Worm (Caenorhabditis elegans) whole organism, L4 larva: ENCODE results near the gene clec-168.
A peak's percentile ranks its signal among the peaks of the same experiment; 100 is the strongest.

Experiments
- D1046.2 ChIP-seq: fragments of 200-800 bp; sonication (Bioruptor generic); IDR thresholded peaks from 2 replicates; pipeline ENCODE4 v1.3.6; 2022; ENCODE audit warnings: missing genetic modification characterization, missing compliant biosample characterization
- F37D6.2 ChIP-seq: sonication (generic microtip); optimal IDR thresholded peaks from 2 replicates; lab custom pipeline; 2016; ENCODE audit warnings: mild to moderate bottlenecking, missing genetic modification characterization, missing compliant biosample characterization
- F44E2.7 ChIP-seq: fragments of 200-800 bp; sonication (Bioruptor generic); IDR thresholded peaks from 2 replicates; pipeline ENCODE4 v2.1.2; 2022; ENCODE audit warnings: missing genetic modification characterization, missing compliant biosample characterization
- R02D3.7 ChIP-seq: fragments of 150-350 bp; sonication (generic microtip); optimal IDR thresholded peaks from 3 replicates; lab custom pipeline; 2014; ENCODE audit warnings: missing biosample characterization, missing genetic modification characterization
- T20F7.1 ChIP-seq: fragments of 200-800 bp; sonication (Bioruptor generic); optimal IDR thresholded peaks from 2 replicates; lab custom pipeline; 2018; ENCODE audit warnings: mild to moderate bottlenecking, missing genetic modification characterization, missing compliant biosample characterization
- Y105C5A.15 ChIP-seq: fragments of 200-800 bp; sonication (Bioruptor generic); IDR thresholded peaks from 2 replicates; pipeline ENCODE4 v1.3.6; 2022; ENCODE audit warnings: missing genetic modification characterization, missing compliant biosample characterization
- Y75B8A.6 ChIP-seq: fragments of 200-800 bp; sonication (Bioruptor generic); IDR thresholded peaks from 2 replicates; pipeline ENCODE4 v1.3.6; 2022; ENCODE audit warnings: missing genetic modification reagents, missing genetic modification characterization, missing compliant biosample characterization
- aha-1 ChIP-seq: fragments of 150-350 bp; peaks from one replicate; lab custom pipeline; 2014; ENCODE audit warnings: missing biosample characterization, missing genetic modification characterization
- aly-2 ChIP-seq: sonication (generic microtip); optimal IDR thresholded peaks from 2 replicates; lab custom pipeline; 2018; ENCODE audit warnings: missing biosample characterization, missing genetic modification characterization
- ama-1 ChIP-seq: fragments of 150-350 bp; optimal IDR thresholded peaks from 2 replicates; lab custom pipeline; 2014; ENCODE audit warnings: inconsistent platforms, mixed read lengths
- attf-4 ChIP-seq: sonication (generic microtip); optimal IDR thresholded peaks from 3 replicates; lab custom pipeline; 2017; ENCODE audit warnings: missing biosample characterization, missing genetic modification characterization
- ceh-20 ChIP-seq: fragments of 200-800 bp; sonication (Bioruptor generic); IDR thresholded peaks from 2 replicates; pipeline ENCODE4 v1.3.6; 2022; ENCODE audit warnings: missing genetic modification reagents, missing genetic modification characterization, missing compliant biosample characterization
- ceh-62 ChIP-seq: sonication (generic microtip); optimal IDR thresholded peaks from 2 replicates; lab custom pipeline; 2017; ENCODE audit warnings: missing biosample characterization, missing genetic modification characterization
- ceh-82 ChIP-seq: sonication (generic microtip); optimal IDR thresholded peaks from 2 replicates; lab custom pipeline; 2017; ENCODE audit warnings: missing biosample characterization, missing genetic modification characterization
- ces-1 ChIP-seq: fragments of 150-350 bp; sonication (generic microtip); optimal IDR thresholded peaks from 4 replicates; lab custom pipeline; 2014; ENCODE audit warnings: missing biosample characterization, missing genetic modification reagents, missing genetic modification characterization
- ctbp-1 ChIP-seq: fragments of 200-800 bp; sonication (Bioruptor generic); IDR thresholded peaks from 2 replicates; pipeline ENCODE4 v1.3.6; 2022; ENCODE audit warnings: missing genetic modification reagents, missing genetic modification characterization, missing compliant biosample characterization
- daf-8 ChIP-seq: fragments of 200-800 bp; sonication (Bioruptor generic); IDR thresholded peaks from 2 replicates; pipeline ENCODE4 v1.3.6; 2022; ENCODE audit warnings: missing genetic modification characterization, missing compliant biosample characterization
- dmd-8 ChIP-seq: fragments of 200-800 bp; sonication (Bioruptor generic); IDR thresholded peaks from 2 replicates; pipeline ENCODE4 v1.3.6; 2022; ENCODE audit warnings: missing genetic modification characterization, missing compliant biosample characterization
- dpl-1 ChIP-seq: fragments of 150-350 bp; optimal IDR thresholded peaks from 2 replicates; lab custom pipeline; 2014; ENCODE audit warnings: missing biosample characterization, missing genetic modification reagents, missing genetic modification characterization
- duxl-1 ChIP-seq: sonication (generic microtip); optimal IDR thresholded peaks from 2 replicates; lab custom pipeline; 2016; ENCODE audit warnings: mild to moderate bottlenecking, missing genetic modification characterization, moderate library complexity, missing compliant biosample characterization; ENCODE audit not compliant: poor library complexity
- dve-1 ChIP-seq: sonication (generic microtip); optimal IDR thresholded peaks from 2 replicates; lab custom pipeline; 2017; ENCODE audit warnings: antibody characterized with exemption, mild to moderate bottlenecking, missing genetic modification characterization, missing compliant biosample characterization; ENCODE audit not compliant: insufficient read depth
- gei-8 ChIP-seq: fragments of 200-800 bp; sonication (Bioruptor generic); optimal IDR thresholded peaks from 2 replicates; lab custom pipeline; 2018; ENCODE audit warnings: mild to moderate bottlenecking, missing genetic modification characterization, missing compliant biosample characterization
- hlh-30 ChIP-seq: sonication (generic microtip); optimal IDR thresholded peaks from 2 replicates; lab custom pipeline; 2017; ENCODE audit warnings: antibody characterized with exemption, mild to moderate bottlenecking, missing genetic modification characterization, missing compliant biosample characterization; ENCODE audit not compliant: insufficient read depth
- hmg-1.1 ChIP-seq: fragments of 200-800 bp; sonication (Bioruptor generic); IDR thresholded peaks from 2 replicates; pipeline ENCODE4 v1.3.6; 2022; ENCODE audit warnings: missing genetic modification reagents, missing genetic modification characterization, missing compliant biosample characterization
- lim-7 ChIP-seq: fragments of 200-800 bp; sonication (Bioruptor generic); IDR thresholded peaks from 2 replicates; pipeline ENCODE4 v1.3.6; 2022; ENCODE audit warnings: missing genetic modification characterization, missing compliant biosample characterization
- lin-13 ChIP-seq: fragments of 150-350 bp; optimal IDR thresholded peaks from 2 replicates; lab custom pipeline; 2014; ENCODE audit warnings: missing biosample characterization, missing genetic modification reagents, missing genetic modification characterization
- lin-15B ChIP-seq: fragments of 150-350 bp; sonication (generic microtip); optimal IDR thresholded peaks from 3 replicates; lab custom pipeline; 2014; ENCODE audit warnings: missing biosample characterization, missing genetic modification characterization
- lin-29 ChIP-seq: fragments of 200-800 bp; sonication (Bioruptor generic); IDR thresholded peaks from 2 replicates; pipeline ENCODE4 v1.3.6; 2022; ENCODE audit warnings: missing genetic modification reagents, missing genetic modification characterization, missing compliant biosample characterization
- lin-38 ChIP-seq: fragments of 200-800 bp; sonication (Bioruptor generic); IDR thresholded peaks from 2 replicates; pipeline ENCODE4 v1.3.6; 2022; ENCODE audit warnings: missing genetic modification reagents, missing genetic modification characterization, missing compliant biosample characterization
- mdl-1 ChIP-seq, 2 experiments: fragments of 150-350 bp in 1 of 2; sonication (generic microtip) in 1 of 2; optimal IDR thresholded peaks; 2 replicates each; lab custom pipeline; 2014 to 2017; ENCODE audit warnings: missing biosample characterization in 2 of 2, missing genetic modification characterization in 2 of 2
- mep-1 ChIP-seq: fragments of 150-350 bp; sonication (generic microtip); optimal IDR thresholded peaks from 3 replicates; lab custom pipeline; 2014; ENCODE audit warnings: missing biosample characterization, missing genetic modification characterization
- mes-2 ChIP-seq: sonication (generic microtip); optimal IDR thresholded peaks from 2 replicates; lab custom pipeline; 2016; ENCODE audit warnings: missing genotype, mild to moderate bottlenecking, missing genetic modification characterization, missing compliant biosample characterization; ENCODE audit not compliant: poor library complexity, severe bottlenecking
- mxl-2 ChIP-seq: fragments of 200-800 bp; sonication (Bioruptor generic); conservative IDR thresholded peaks from 2 replicates; pipeline ENCODE4 v1.3.6; 2022; ENCODE audit warnings: missing genetic modification reagents, missing genetic modification characterization, missing compliant biosample characterization
- nhr-11 ChIP-seq: fragments of 150-350 bp; optimal IDR thresholded peaks from 2 replicates; lab custom pipeline; 2014; ENCODE audit warnings: missing biosample characterization, missing genetic modification characterization
- nhr-25 ChIP-seq: sonication (generic microtip); optimal IDR thresholded peaks from 2 replicates; lab custom pipeline; 2017; ENCODE audit warnings: missing genetic modification characterization, mild to moderate bottlenecking, missing compliant biosample characterization, antibody characterized with exemption, moderate library complexity, borderline replicate concordance; ENCODE audit not compliant: insufficient read depth
- php-3 ChIP-seq: fragments of 200-800 bp; sonication (Bioruptor generic); IDR thresholded peaks from 2 replicates; pipeline ENCODE4 v1.3.6; 2022; ENCODE audit warnings: missing genetic modification reagents, missing genetic modification characterization, missing compliant biosample characterization
- pqm-1 ChIP-seq: sonication (generic microtip); optimal IDR thresholded peaks from 2 replicates; lab custom pipeline; 2017; ENCODE audit warnings: missing biosample characterization, missing genetic modification characterization
- rbr-2 ChIP-seq: sonication (generic microtip); optimal IDR thresholded peaks from 2 replicates; lab custom pipeline; 2016; ENCODE audit warnings: missing genotype, missing genetic modification characterization, missing compliant biosample characterization
- saeg-2 ChIP-seq: fragments of 200-800 bp; sonication (Bioruptor generic); IDR thresholded peaks from 2 replicates; pipeline ENCODE4 v1.3.6; 2022; ENCODE audit warnings: missing genetic modification reagents, missing genetic modification characterization, missing compliant biosample characterization
- sdz-12 ChIP-seq: fragments of 200-800 bp; sonication (Bioruptor generic); optimal IDR thresholded peaks from 2 replicates; lab custom pipeline; 2018; ENCODE audit warnings: mild to moderate bottlenecking, missing genetic modification characterization, missing compliant biosample characterization
- skn-1 ChIP-seq: fragments of 150-350 bp; optimal IDR thresholded peaks from 2 replicates; lab custom pipeline; 2014; ENCODE audit warnings: missing biosample characterization, missing genetic modification characterization
- snpc-1.2 ChIP-seq: fragments of 200-800 bp; sonication (Bioruptor generic); IDR thresholded peaks from 2 replicates; pipeline ENCODE4 v1.3.6; 2022; ENCODE audit warnings: missing genetic modification reagents, missing genetic modification characterization, missing compliant biosample characterization
- unc-62 ChIP-seq, 3 experiments: fragments of 150-350 bp in 1 of 3; sonication (generic microtip); optimal IDR thresholded peaks in 2 of 3; peaks in 1 of 3; 1 replicate in 1 of 3; 2 replicates in 2 of 3; lab custom pipeline; 2014 to 2017; ENCODE audit warnings: missing biosample characterization in 3 of 3, missing genetic modification characterization in 3 of 3, missing genetic modification reagents in 3 of 3, missing genotype in 1 of 3
- zag-1 ChIP-seq: fragments of 150-350 bp; optimal IDR thresholded peaks from 2 replicates; lab custom pipeline; 2014; ENCODE audit warnings: missing biosample characterization, missing genetic modification characterization
- zip-11 ChIP-seq: fragments of 200-800 bp; sonication (Bioruptor generic); IDR thresholded peaks from 2 replicates; pipeline ENCODE4 v1.3.6; 2022; ENCODE audit warnings: missing genetic modification characterization, missing compliant biosample characterization
- ztf-11 ChIP-seq: fragments of 150-350 bp; optimal IDR thresholded peaks from 2 replicates; lab custom pipeline; 2014; ENCODE audit warnings: missing biosample characterization, missing genetic modification characterization
- ztf-7 ChIP-seq: fragments of 150-350 bp; optimal IDR thresholded peaks from 2 replicates; lab custom pipeline; 2014; ENCODE audit warnings: missing biosample characterization, missing genetic modification characterization

Gene clec-168

ce11 chrIV:1212357-1212756 is 44.4 kb upstream of the clec-168 start:
- TF ChIP-seq ces-1 (GFP tag; lab: Kevin White, UChicago): peak; percentile 76
- TF ChIP-seq R02D3.7 (tag; lab: Kevin White, UChicago): no peak

- TF ChIP-seq mdl-1 (tag; optimal IDR thresholded peaks at IDR 0.05; lab: Kevin White, UChicago) (peak in 1 of 2 experiments; percentile 9), dve-1 (tag; lab: Kevin White, UChicago) (no peak), hlh-30 (peak; percentile 80), daf-8 (no peak), mxl-2 (GFP tag; lab: Robert Waterston, UW) (no peak), F37D6.2 (tag; lab: Kevin White, UChicago) (no peak), rbr-2 (tag; lab: Kevin White, UChicago) (peak; percentile 19), D1046.2 (no peak), zag-1 (no peak), skn-1 (tag; lab: Kevin White, UChicago) (no peak), lin-38 (GFP tag; lab: Robert Waterston, UW) (no peak), ces-1 (GFP tag; lab: Kevin White, UChicago) (no peak), pqm-1 (tag; lab: Kevin White, UChicago) (no peak), nhr-25 (tag; lab: Kevin White, UChicago) (no peak), php-3 (GFP tag; lab: Robert Waterston, UW) (no peak), sdz-12 (no peak), duxl-1 (tag; lab: Kevin White, UChicago) (no peak), dpl-1 (GFP tag; lab: Kevin White, UChicago) (no peak), hmg-1.1 (GFP tag; lab: Robert Waterston, UW) (no peak), ceh-20 (GFP tag; lab: Robert Waterston, UW) (no peak), Y75B8A.6 (GFP tag; lab: Robert Waterston, UW) (no peak), mep-1 (tag; lab: Kevin White, UChicago) (peak; percentile 30), zip-11 (GFP tag; lab: Robert Waterston, UW) (no peak), Y105C5A.15 (GFP tag; lab: Robert Waterston, UW) (no peak), snpc-1.2 (GFP tag; lab: Robert Waterston, UW) (no peak), unc-62 (GFP tag; optimal IDR thresholded peaks at IDR 0.05 in 1 of 2; lab: Kevin White, UChicago) (peak in 1 of 2 experiments; percentile 45), unc-62 (tag; optimal IDR thresholded peaks at IDR 0.05; lab: Kevin White, UChicago) (no peak), aha-1 (tag; lab: Kevin White, UChicago) (peak; percentile 15), mes-2 (peak; percentile 25), R02D3.7 (tag; lab: Kevin White, UChicago) (no peak), lim-7 (GFP tag; lab: Robert Waterston, UW) (no peak), lin-15B (no peak), ceh-82 (no peak), F44E2.7 (GFP tag; lab: Robert Waterston, UW) (no peak), dmd-8 (GFP tag; lab: Robert Waterston, UW) (no peak), ceh-62 (no peak), saeg-2 (GFP tag; lab: Robert Waterston, UW) (no peak), aly-2 (tag; lab: Kevin White, UChicago) (no peak), lin-29 (GFP tag; lab: Robert Waterston, UW) (no peak), ctbp-1 (GFP tag; lab: Robert Waterston, UW) (no peak), lin-13 (GFP tag; lab: Kevin White, UChicago) (no peak), ama-1 (lab: Kevin White, UChicago) (no peak), attf-4 (tag; lab: Kevin White, UChicago) (no peak), gei-8 (no peak), ztf-11 (no peak), T20F7.1 (GFP tag; lab: Kevin White, UChicago) (no peak), nhr-11 (tag; lab: Kevin White, UChicago) (peak; percentile 6), ztf-7 (tag; lab: Kevin White, UChicago) (no peak)
Measured at ce11 chrIV:1213192-1213591, 43.6 kb upstream of the clec-168 start.
